Fruit fly (Drosophila melanogaster) whole organism, adult: ENCODE data around the gene CG40045.

Experiments
- CG7045 ChIP-seq: fragments of 200-800 bp; sonication (Bioruptor generic); optimal IDR thresholded peaks from 2 replicates; lab custom pipeline; 2017; ENCODE audit warnings: missing biosample characterization, mild to moderate bottlenecking, missing genetic modification characterization
- Crg-1 ChIP-seq: fragments of 200-800 bp; sonication (Bioruptor generic); optimal IDR thresholded peaks from 2 replicates; lab custom pipeline; 2016; ENCODE audit warnings: missing biosample characterization, missing genetic modification characterization
- cnc ChIP-seq, 2 experiments: fragments of >200 bp; optimal IDR thresholded peaks; 2 replicates each; lab custom pipeline; 2017
- kay ChIP-seq: fragments of 200-800 bp; sonication (Bioruptor generic); peaks from one replicate; lab custom pipeline; 2016; ENCODE audit warnings: missing biosample characterization, missing genetic modification characterization, borderline replicate concordance
- pad ChIP-seq: fragments of 200-800 bp; sonication (Bioruptor generic); optimal IDR thresholded peaks from 3 replicates; lab custom pipeline; 2017; ENCODE audit warnings: missing biosample characterization, missing genetic modification characterization, mild to moderate bottlenecking, moderate library complexity, missing genetic modification reagents
- tj ChIP-seq: fragments of 200-800 bp; sonication (Bioruptor generic); optimal IDR thresholded peaks from 3 replicates; lab custom pipeline; 2017; ENCODE audit warnings: missing biosample characterization, mild to moderate bottlenecking, missing genetic modification characterization, moderate library complexity

DNA sequence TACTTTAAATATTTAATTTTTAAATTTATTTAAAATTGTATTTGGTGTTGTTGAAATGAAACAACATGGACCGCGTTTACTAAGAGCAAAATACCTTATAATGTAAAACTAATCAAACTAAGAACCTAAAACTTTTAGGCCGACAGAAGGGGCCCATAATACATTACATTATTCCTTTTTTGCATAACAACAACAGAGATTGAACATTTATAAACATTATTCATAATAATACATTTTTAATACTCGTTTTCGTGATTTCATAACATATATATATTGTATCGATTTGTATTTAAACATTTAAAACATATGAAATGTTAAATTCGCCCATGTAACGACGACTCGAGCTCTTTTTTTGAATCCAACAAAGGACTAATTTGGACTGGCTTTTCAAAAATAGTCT, 42.0 kb upstream of the CG40045 start, which contains the start of gene CG40470:
- TF ChIP-seq tj (GFP tag; lab: Kevin White, UChicago) (no peak), pad (GFP tag; lab: Kevin White, UChicago) (no peak), cnc (optimal IDR thresholded peaks at IDR 0.05; lab: Kevin White, UChicago) (no peak), Crg-1 (GFP tag; lab: Kevin White, UChicago) (no peak), kay (no peak), CG7045 (GFP tag; lab: Kevin White, UChicago) (no peak)
